Fruit fly (Drosophila melanogaster): ENCODE results near the gene Alg13.

Gene Alg13

dm6 chr3R:29116167-29116725 is 22.1 kb downstream of the Alg13 start, which contains the start of gene Atg14 (continued):
- peak; percentile 28 for TF ChIP-seq Nf-YC (tag; optimal IDR thresholded peaks at IDR 0.05)
- peak; percentile 95 for TF ChIP-seq CG7963 (GFP tag; IDR thresholded peaks at IDR 0.05; ENCODE audit: partially characterized antibody)
- peak; percentile 1 for TF ChIP-seq Myb (GFP tag; optimal IDR thresholded peaks at IDR 0.05)
- TF ChIP-seq CG7745 (tag; optimal IDR thresholded peaks at IDR 0.05): no peak
- TF ChIP-seq zfh1 (GFP tag; IDR thresholded peaks at IDR 0.05): no peak
- peak; percentile 3 for TF ChIP-seq HLH54F (GFP tag; optimal IDR thresholded peaks at IDR 0.05)
- peak; percentile 98 for TF ChIP-seq tna (GFP tag; IDR thresholded peaks at IDR 0.05; ENCODE audit: partially characterized antibody)
- no peak for TF ChIP-seq CG8290 (GFP tag; optimal IDR thresholded peaks at IDR 0.05)
- peak in 1 of 2 experiments; percentile 54 for TF ChIP-seq CG8290 (tag; optimal IDR thresholded peaks at IDR 0.05)
- TF ChIP-seq pita (GFP tag; optimal IDR thresholded peaks at IDR 0.05): no peak
- peak; percentile 6 for TF ChIP-seq Dad (GFP tag; optimal IDR thresholded peaks at IDR 0.05)
- TF ChIP-seq shn (GFP tag; optimal IDR thresholded peaks at IDR 0.05): no peak
- peak in 1 of 2 experiments; percentile 36 for TF ChIP-seq dpn (GFP tag; optimal IDR thresholded peaks at IDR 0.05)
- peak; percentile 96 for TF ChIP-seq Opbp (GFP tag; IDR thresholded peaks at IDR 0.05; ENCODE audit: partially characterized antibody)
- TF ChIP-seq CG16813 (GFP tag; IDR thresholded peaks at IDR 0.05; ENCODE audit: partially characterized antibody): peak; percentile 90
- peak; percentile 32 for TF ChIP-seq CG3995 (GFP tag; optimal IDR thresholded peaks at IDR 0.05)

dm6 chr3R:29113392-29113791 is 25.0 kb downstream of the Alg13 start:
- TF ChIP-seq zen (tag; optimal IDR thresholded peaks at IDR 0.05) (no peak), Pdp1 (GFP tag; optimal IDR thresholded peaks at IDR 0.05) (peak in 1 of 2 experiments; percentile 97), jumu (GFP tag; optimal IDR thresholded peaks at IDR 0.05) (no peak), Bgb (GFP tag; IDR thresholded peaks at IDR 0.05; ENCODE audit: partially characterized antibody) (0 out of 2 replicates have a peak, but pooled peaks have one; percentile 10), psq (GFP tag; optimal IDR thresholded peaks at IDR 0.05) (no peak), CG17328 (GFP tag; IDR thresholded peaks at IDR 0.05) (no peak), CG12942 (GFP tag; optimal IDR thresholded peaks at IDR 0.05) (no peak), cwo (GFP tag; optimal IDR thresholded peaks at IDR 0.05) (peak; percentile 6), ftz-f1 (GFP tag; optimal IDR thresholded peaks at IDR 0.05) (peak; percentile 52), CG30020 (tag; optimal IDR thresholded peaks at IDR 0.05) (no peak), CG7987 (GFP tag; optimal IDR thresholded peaks at IDR 0.05) (peak; percentile 77), Dfd (GFP tag; optimal IDR thresholded peaks at IDR 0.05) (no peak), her (GFP tag; optimal IDR thresholded peaks at IDR 0.05) (no peak), Hey (tag; optimal IDR thresholded peaks at IDR 0.05) (no peak), scrt (GFP tag; optimal IDR thresholded peaks at IDR 0.05) (no peak), cg (GFP tag; optimal IDR thresholded peaks at IDR 0.05) (no peak), Elba2 (GFP tag; optimal IDR thresholded peaks at IDR 0.05) (no peak), bsh (GFP tag; optimal IDR thresholded peaks at IDR 0.05) (no peak), Poxn (GFP tag; IDR thresholded peaks at IDR 0.05) (no peak), Ravus (GFP tag; IDR thresholded peaks at IDR 0.05) (no peak), mirr (GFP tag; optimal IDR thresholded peaks at IDR 0.05) (peak; percentile 69), Blimp-1 (GFP tag; optimal IDR thresholded peaks at IDR 0.05) (no peak), MTF-1 (GFP tag; optimal IDR thresholded peaks at IDR 0.05; ENCODE audit: borderline replicate concordance) (no peak), CG12219 (GFP tag; optimal IDR thresholded peaks at IDR 0.05) (no peak), CG3407 (GFP tag; optimal IDR thresholded peaks at IDR 0.05) (no peak), Hand (GFP tag; optimal IDR thresholded peaks at IDR 0.05) (no peak), bbx (GFP tag; IDR thresholded peaks at IDR 0.05; ENCODE audit: partially characterized antibody) (no peak), CG8478 (optimal IDR thresholded peaks at IDR 0.05) (peak; percentile 57), CG11723 (GFP tag; optimal IDR thresholded peaks at IDR 0.05) (no peak), Myb (GFP tag; optimal IDR thresholded peaks at IDR 0.05) (no peak), br (optimal IDR thresholded peaks at IDR 0.05) (no peak), aop (GFP tag; IDR thresholded peaks at IDR 0.05) (no peak), CG31224 (GFP tag; IDR thresholded peaks at IDR 0.05) (no peak), Xrp1 (GFP tag; IDR thresholded peaks at IDR 0.05) (no peak), CG10565 (GFP tag; optimal IDR thresholded peaks at IDR 0.05) (no peak)
